Fruit fly (Drosophila melanogaster): Measurements from ENCODE around the gene CG43075.

Gene CG43075

dm6 chrX:15221076-15221475 lies at the start of gene CG43075:
Gene CG43075, minus strand, starts transcription at chrX:15221176.
- TF ChIP-seq Hnf4 (GFP tag; optimal IDR thresholded peaks at IDR 0.05) (no peak), Mio (GFP tag; optimal IDR thresholded peaks at IDR 0.05) (no peak), N (GFP tag; optimal IDR thresholded peaks at IDR 0.05) (no peak), dmrt93B (GFP tag; optimal IDR thresholded peaks at IDR 0.05) (no peak), rgr (GFP tag; optimal IDR thresholded peaks at IDR 0.05) (no peak), foxo (GFP tag; optimal IDR thresholded peaks at IDR 0.05) (no peak), Hr83 (GFP tag; optimal IDR thresholded peaks at IDR 0.05; ENCODE audit: poor library complexity, severe bottlenecking) (no peak), Vsx2 (GFP tag; optimal IDR thresholded peaks at IDR 0.05; ENCODE audit: partially characterized antibody) (no peak), pan (optimal IDR thresholded peaks at IDR 0.05) (no peak), Myc (optimal IDR thresholded peaks at IDR 0.05) (no peak), Dif (GFP tag; optimal IDR thresholded peaks at IDR 0.05; ENCODE audit: partially characterized antibody) (no peak), jim (GFP tag; optimal IDR thresholded peaks at IDR 0.05) (no peak)

DNA sequence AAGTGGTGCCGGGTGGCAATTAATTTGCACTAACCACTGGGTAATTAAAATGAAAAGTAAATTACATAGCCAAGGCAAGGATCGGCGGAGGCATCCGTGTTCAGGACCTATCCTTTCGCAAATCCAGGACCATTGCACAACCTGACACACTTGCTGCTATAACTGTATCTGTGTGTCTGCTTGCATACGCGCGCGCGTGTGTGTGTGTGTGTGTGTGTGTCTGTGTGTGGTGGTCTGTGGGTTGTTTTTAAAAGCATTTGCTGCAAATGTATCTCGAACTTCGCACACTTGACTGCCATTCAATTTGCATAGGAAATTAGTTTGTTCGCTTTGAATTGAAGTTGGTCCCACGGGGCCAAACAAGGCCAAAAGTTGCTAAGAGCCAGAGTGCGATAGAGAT lies 38.3 kb upstream of the CG43075 start:
- TF ChIP-seq sage (GFP tag; optimal IDR thresholded peaks at IDR 0.05) (no peak), Dfd (GFP tag; optimal IDR thresholded peaks at IDR 0.05) (peak; percentile 40)

DNA sequence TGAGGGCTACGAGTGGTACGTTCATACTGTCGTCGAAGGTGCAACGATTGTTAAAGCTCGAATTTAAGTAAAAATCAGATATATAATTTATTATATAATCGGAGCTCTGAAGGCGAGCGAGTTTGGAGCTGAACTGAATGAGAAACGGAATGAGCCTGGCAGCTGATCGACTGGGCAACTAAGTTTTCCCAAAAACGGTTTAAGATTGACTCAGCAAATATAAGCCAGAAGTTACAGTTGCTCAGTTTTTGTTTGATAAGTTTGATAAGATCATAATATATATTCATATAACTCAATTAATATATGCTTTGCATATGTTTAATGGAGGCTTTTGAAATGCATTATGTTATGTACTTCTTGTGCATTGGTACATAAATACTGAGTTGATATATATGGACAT lies 23.8 kb upstream of the CG43075 start, which contains the start of gene PPYR1:
TSS of gene PPYR1 (minus strand) at position 101 of the 400 bp plus-strand sequence.
- TF ChIP-seq CG9705 (GFP tag; optimal IDR thresholded peaks at IDR 0.05) (no peak), Vsx2 (GFP tag; optimal IDR thresholded peaks at IDR 0.05; ENCODE audit: partially characterized antibody) (no peak), foxo (GFP tag; optimal IDR thresholded peaks at IDR 0.05) (no peak), Mio (GFP tag; optimal IDR thresholded peaks at IDR 0.05) (no peak), sage (GFP tag; optimal IDR thresholded peaks at IDR 0.05) (no peak), Hnf4 (GFP tag; optimal IDR thresholded peaks at IDR 0.05) (no peak), jim (GFP tag; optimal IDR thresholded peaks at IDR 0.05) (no peak), GATAd (GFP tag; optimal IDR thresholded peaks at IDR 0.05) (no peak), dl (GFP tag; optimal IDR thresholded peaks at IDR 0.05; ENCODE audit: insufficient read depth in 1 of 2, partially characterized antibody in 2 of 2) (no peak), Dfd (GFP tag; optimal IDR thresholded peaks at IDR 0.05) (no peak), tai (GFP tag; optimal IDR thresholded peaks at IDR 0.05) (no peak), HLH106 (tag; optimal IDR thresholded peaks at IDR 0.05) (no peak), h (GFP tag; optimal IDR thresholded peaks at IDR 0.05) (no peak), Abd-B (GFP tag; optimal IDR thresholded peaks at IDR 0.05) (no peak), Hr78 (GFP tag; optimal IDR thresholded peaks at IDR 0.05) (no peak), usp (GFP tag; optimal IDR thresholded peaks at IDR 0.05) (no peak)

DNA sequence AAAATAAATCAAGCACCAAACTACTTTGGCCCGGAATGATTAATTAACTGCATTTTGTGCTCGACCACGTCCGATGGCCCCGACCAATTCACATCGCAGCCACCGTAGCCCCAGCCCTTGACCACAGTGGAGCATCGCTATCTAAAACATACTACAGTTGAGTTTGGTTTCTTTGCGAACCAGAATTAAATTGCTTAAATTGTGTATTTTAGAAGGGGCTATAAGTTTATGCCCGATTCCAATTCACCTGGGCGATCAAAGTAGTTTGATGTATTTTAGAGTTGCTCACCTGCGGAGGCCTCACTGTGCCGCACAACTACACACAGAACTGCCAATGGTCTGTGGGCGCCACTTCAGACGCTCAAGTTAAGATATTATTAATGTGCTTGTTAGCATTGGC lies 14.3 kb upstream of the CG43075 start:
- TF ChIP-seq CrebA (GFP tag; optimal IDR thresholded peaks at IDR 0.05; ENCODE audit: borderline replicate concordance) (no peak), Vsx2 (GFP tag; optimal IDR thresholded peaks at IDR 0.05; ENCODE audit: partially characterized antibody) (no peak), sage (GFP tag; optimal IDR thresholded peaks at IDR 0.05) (no peak), CG9705 (GFP tag; optimal IDR thresholded peaks at IDR 0.05) (no peak), lola (GFP tag; optimal IDR thresholded peaks at IDR 0.05) (no peak), Abd-B (GFP tag; optimal IDR thresholded peaks at IDR 0.05) (no peak), br (GFP tag; optimal IDR thresholded peaks at IDR 0.05) (no peak), rgr (GFP tag; optimal IDR thresholded peaks at IDR 0.05) (no peak), sv (GFP tag; optimal IDR thresholded peaks at IDR 0.05) (no peak), Hr83 (GFP tag; optimal IDR thresholded peaks at IDR 0.05; ENCODE audit: poor library complexity, severe bottlenecking) (no peak), h (GFP tag; optimal IDR thresholded peaks at IDR 0.05) (no peak), N (GFP tag; optimal IDR thresholded peaks at IDR 0.05) (no peak)

dm6 chrX:15229775-15230174 lies 8.8 kb upstream of the CG43075 start, which contains the start of gene CG9101:
Gene CG9101, minus strand, starts transcription at chrX:15229875.
- no peak for TF ChIP-seq foxo (GFP tag; optimal IDR thresholded peaks at IDR 0.05)
- no peak for TF ChIP-seq Hr83 (GFP tag; optimal IDR thresholded peaks at IDR 0.05; ENCODE audit: poor library complexity, severe bottlenecking)
- TF ChIP-seq br (GFP tag; optimal IDR thresholded peaks at IDR 0.05), result no peak
- TF ChIP-seq OdsH (GFP tag; optimal IDR thresholded peaks at IDR 0.05), result no peak
- TF ChIP-seq brk (GFP tag; optimal IDR thresholded peaks at IDR 0.05), result no peak
- TF ChIP-seq CG32264 (GFP tag; optimal IDR thresholded peaks at IDR 0.05), result no peak
- no peak for TF ChIP-seq Vsx2 (GFP tag; optimal IDR thresholded peaks at IDR 0.05; ENCODE audit: partially characterized antibody)
- no peak for TF ChIP-seq Mio (GFP tag; optimal IDR thresholded peaks at IDR 0.05)
- no peak for TF ChIP-seq dsf (GFP tag; optimal IDR thresholded peaks at IDR 0.05; ENCODE audit: borderline replicate concordance)
- TF ChIP-seq sv (GFP tag; optimal IDR thresholded peaks at IDR 0.05), result no peak
- no peak for TF ChIP-seq Sp1 (GFP tag; optimal IDR thresholded peaks at IDR 0.05)
- TF ChIP-seq usp (GFP tag; optimal IDR thresholded peaks at IDR 0.05), result no peak
- TF ChIP-seq Dif (GFP tag; optimal IDR thresholded peaks at IDR 0.05; ENCODE audit: partially characterized antibody), result no peak
